Fruit fly (Drosophila melanogaster): ENCODE measurements around the gene Arts.

The Arts gene

dm6 chr3L:16567495-16567894 is 35.2 kb upstream of the Arts start (continued):
- peak; percentile 53 for TF ChIP-seq CG9437 (GFP tag; optimal IDR thresholded peaks at IDR 0.05)
- no peak for TF ChIP-seq CG12071 (GFP tag; optimal IDR thresholded peaks at IDR 0.05)
- TF ChIP-seq Nf-YC (tag; optimal IDR thresholded peaks at IDR 0.05) = peak; percentile 40
- TF ChIP-seq CG12942 (GFP tag; optimal IDR thresholded peaks at IDR 0.05) = peak; percentile 39
- TF ChIP-seq hbn (GFP tag; IDR thresholded peaks at IDR 0.05; ENCODE audit: partially characterized antibody) = no peak
- peak; percentile 57 for TF ChIP-seq zen (tag; optimal IDR thresholded peaks at IDR 0.05)
- TF ChIP-seq CG43689 (GFP tag; IDR thresholded peaks at IDR 0.05) = no peak
- TF ChIP-seq CG7987 (GFP tag; optimal IDR thresholded peaks at IDR 0.05) = no peak
- TF ChIP-seq ro (GFP tag; IDR thresholded peaks at IDR 0.05) = no peak
- TF ChIP-seq CG30431 (GFP tag; optimal IDR thresholded peaks at IDR 0.05) = no peak
- TF ChIP-seq H15 (GFP tag; IDR thresholded peaks at IDR 0.05) = 0 out of 3 replicates have a peak, but pooled peaks have one; percentile 39
- no peak for TF ChIP-seq NK7.1 (GFP tag; optimal IDR thresholded peaks at IDR 0.05)
- TF ChIP-seq dm (GFP tag; optimal IDR thresholded peaks at IDR 0.05) = no peak
- TF ChIP-seq CG11504 (tag; optimal IDR thresholded peaks at IDR 0.05) = peak; percentile 81
- TF ChIP-seq ttk (GFP tag; IDR thresholded peaks at IDR 0.05) = 0 out of 2 replicates have a peak, but pooled peaks have one; percentile 38
- TF ChIP-seq Dfd (GFP tag; optimal IDR thresholded peaks at IDR 0.05) = no peak
- TF ChIP-seq az2 (GFP tag; optimal IDR thresholded peaks at IDR 0.05) = peak; percentile 59
- TF ChIP-seq CG30403 (GFP tag; optimal IDR thresholded peaks at IDR 0.05) = peak; percentile 43
- no peak for TF ChIP-seq CG6854 (GFP tag; optimal IDR thresholded peaks at IDR 0.05)
- TF ChIP-seq CG17361 (GFP tag; IDR thresholded peaks at IDR 0.05) = peak; percentile 73
- TF ChIP-seq CG10462 (GFP tag; optimal IDR thresholded peaks at IDR 0.05) = no peak
- TF ChIP-seq Ssrp (tag; optimal IDR thresholded peaks at IDR 0.05) = peak; percentile 72
- peak; percentile 50 for TF ChIP-seq E2f1 (GFP tag; IDR thresholded peaks at IDR 0.05)
- no peak for TF ChIP-seq CG8765 (GFP tag; IDR thresholded peaks at IDR 0.05)
- no peak for TF ChIP-seq inv (GFP tag; IDR thresholded peaks at IDR 0.05; ENCODE audit: partially characterized antibody)
- no peak for TF ChIP-seq CG15479 (GFP tag; optimal IDR thresholded peaks at IDR 0.05)
- TF ChIP-seq CG34224 (GFP tag; IDR thresholded peaks at IDR 0.05; ENCODE audit: partially characterized antibody) = no peak
- TF ChIP-seq ab (GFP tag; optimal IDR thresholded peaks at IDR 0.05) = no peak
- TF ChIP-seq ase (GFP tag; IDR thresholded peaks at IDR 0.05) = no peak
- TF ChIP-seq Drgx (GFP tag; IDR thresholded peaks at IDR 0.05) = no peak
- no peak for TF ChIP-seq luna (GFP tag; optimal IDR thresholded peaks at IDR 0.05)
- no peak for TF ChIP-seq nom (GFP tag; optimal IDR thresholded peaks at IDR 0.05)
- TF ChIP-seq CG14014 (GFP tag; IDR thresholded peaks at IDR 0.05) = 0 out of 2 replicates have a peak, but pooled peaks have one; percentile 39
- TF ChIP-seq fd102C (GFP tag; optimal IDR thresholded peaks at IDR 0.05) = no peak
- TF ChIP-seq ap (GFP tag; IDR thresholded peaks at IDR 0.05) = 0 out of 2 replicates have a peak, but pooled peaks have one; percentile 22
- TF ChIP-seq tup (GFP tag; optimal IDR thresholded peaks at IDR 0.05) = no peak
- TF ChIP-seq CG14667 (GFP tag; IDR thresholded peaks at IDR 0.05) = no peak
- TF ChIP-seq Mes4 (GFP tag; optimal IDR thresholded peaks at IDR 0.05) = no peak
- TF ChIP-seq fd64A (GFP tag; optimal IDR thresholded peaks at IDR 0.05) = peak; percentile 77
- no peak for TF ChIP-seq Ravus (GFP tag; IDR thresholded peaks at IDR 0.05)
- no peak for TF ChIP-seq MESR4 (GFP tag; optimal IDR thresholded peaks at IDR 0.05)
- no peak for TF ChIP-seq Poxn (GFP tag; IDR thresholded peaks at IDR 0.05)
- TF ChIP-seq CG16779 (GFP tag; IDR thresholded peaks at IDR 0.05) = no peak
- no peak for TF ChIP-seq CG13123 (GFP tag; optimal IDR thresholded peaks at IDR 0.05)
- no peak for TF ChIP-seq CHES-1-like (GFP tag; optimal IDR thresholded peaks at IDR 0.05)
- TF ChIP-seq jigr1 (GFP tag; IDR thresholded peaks at IDR 0.05) = no peak
- no peak for TF ChIP-seq nerfin-2 (GFP tag; IDR thresholded peaks at IDR 0.05; ENCODE audit: partially characterized antibody)
- TF ChIP-seq CG17328 (GFP tag; IDR thresholded peaks at IDR 0.05) = peak; percentile 53
- TF ChIP-seq knrl (GFP tag; IDR thresholded peaks at IDR 0.05; ENCODE audit: partially characterized antibody) = no peak
- no peak for TF ChIP-seq CG7745 (tag; optimal IDR thresholded peaks at IDR 0.05)
- peak; percentile 70 for TF ChIP-seq Xbp1 (GFP tag; optimal IDR thresholded peaks at IDR 0.05)
- TF ChIP-seq nau (GFP tag; optimal IDR thresholded peaks at IDR 0.05) = peak; percentile 43

Data from whole organism, embryonic.